Worm (Caenorhabditis elegans) whole organism, L3 larva: ENCODE results near the gene F08F3.4.

Experiments used
- nhr-12 ChIP-seq: fragments of 150-350 bp; optimal IDR thresholded peaks from 2 replicates; lab custom pipeline; 2014; ENCODE audit warnings: missing biosample characterization, missing genetic modification characterization
- unc-39 ChIP-seq: sonication (generic microtip); optimal IDR thresholded peaks from 4 replicates; lab custom pipeline; 2017; ENCODE audit warnings: missing biosample characterization, missing genetic modification characterization

- TF ChIP-seq unc-39 (tag; lab: Kevin White, UChicago) (no peak), nhr-12 (tag; lab: Kevin White, UChicago) (no peak)
Observed at ce11 chrV:5419915-5420314, 9.2 kb downstream of the F08F3.4 start, which contains the start of gene F08F3.6.
